Fruit fly (Drosophila melanogaster) whole organism, adult: Measurements from ENCODE around the gene Lcp65Ab2.

Experiments used
- CG14711 ChIP-seq: fragments of 200-800 bp; sonication (Bioruptor generic); optimal IDR thresholded peaks from 2 replicates; lab custom pipeline; 2018; ENCODE audit warnings: missing biosample characterization, mild to moderate bottlenecking, missing genetic modification characterization, moderate library complexity
- CG5204 ChIP-seq: fragments of 200-800 bp; sonication (Bioruptor generic); optimal IDR thresholded peaks from 2 replicates; lab custom pipeline; 2016; ENCODE audit warnings: missing biosample characterization, missing genetic modification characterization
- Clk ChIP-seq: fragments of 200-800 bp; sonication (Bioruptor generic); optimal IDR thresholded peaks from 2 replicates; lab custom pipeline; 2017; ENCODE audit warnings: missing biosample characterization, missing genetic modification characterization
- Hr96 ChIP-seq: fragments of 200-800 bp; sonication (Bioruptor generic); optimal IDR thresholded peaks from 2 replicates; lab custom pipeline; 2016; ENCODE audit warnings: missing biosample characterization, missing genetic modification characterization
- bab1 ChIP-seq: fragments of 200-800 bp; sonication (Bioruptor generic); optimal IDR thresholded peaks from 3 replicates; lab custom pipeline; 2019; ENCODE audit warnings: missing biosample characterization, mild to moderate bottlenecking, missing genetic modification characterization, moderate library complexity
- pad ChIP-seq: fragments of 200-800 bp; sonication (Bioruptor generic); optimal IDR thresholded peaks from 3 replicates; lab custom pipeline; 2017; ENCODE audit warnings: missing biosample characterization, missing genetic modification characterization, mild to moderate bottlenecking, moderate library complexity, missing genetic modification reagents
- toe ChIP-seq: fragments of 200-800 bp; sonication (Bioruptor generic); optimal IDR thresholded peaks from 2 replicates; lab custom pipeline; 2016; ENCODE audit warnings: missing biosample characterization, missing genetic modification characterization

dm6 chr3L:6193556-6194114 is 47.2 kb downstream of the Lcp65Ab2 start:
- TF ChIP-seq pad (no peak), CG5204 (GFP tag; lab: Kevin White, UChicago) (no peak), Clk (GFP tag; lab: Kevin White, UChicago) (no peak), CG14711 (tag; lab: Kevin White, UChicago) (no peak), Hr96 (GFP tag; lab: Kevin White, UChicago) (no peak), toe (GFP tag; lab: Kevin White, UChicago) (no peak), bab1 (GFP tag; lab: Kevin White, UChicago) (no peak)
